Fruit fly (Drosophila melanogaster): ENCODE data around the gene Lectin-galC1.

DNA sequence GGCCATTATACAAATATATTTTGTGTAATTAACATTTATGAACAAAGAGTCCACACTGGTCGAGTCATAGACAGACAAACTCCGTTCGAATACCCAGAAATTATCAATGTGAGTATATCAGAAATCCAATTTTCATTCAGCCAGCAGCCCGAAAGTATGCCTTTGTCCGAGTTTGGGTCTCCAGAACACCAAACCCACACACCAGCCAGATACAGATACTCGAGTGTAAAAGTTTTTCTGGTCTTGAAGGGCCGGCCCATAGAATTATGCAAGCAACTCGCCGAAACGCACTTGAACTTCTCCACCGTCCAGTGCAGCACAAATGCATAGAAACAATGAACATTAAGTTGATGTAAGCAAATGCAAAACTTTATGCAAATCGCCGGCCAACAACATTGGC lies 38.6 kb upstream of the Lectin-galC1 start:
- TF ChIP-seq esn (GFP tag; optimal IDR thresholded peaks at IDR 0.05), result no peak
- no peak for TF ChIP-seq CG3919 (GFP tag; optimal IDR thresholded peaks at IDR 0.05)
- TF ChIP-seq CG9139 (GFP tag; optimal IDR thresholded peaks at IDR 0.05), result no peak

Measured in whole organism, prepupa.